Fruit fly (Drosophila melanogaster) whole organism: ENCODE results near the gene Paics.

Source experiments
- CG8478 ChIP-seq: fragments of >200 bp; optimal IDR thresholded peaks from 2 replicates; lab custom pipeline; 2018; ENCODE audit warnings: inconsistent platforms
- Dll ChIP-seq: fragments of >200 bp; optimal IDR thresholded peaks from 2 replicates; lab custom pipeline; 2017
- EcR ChIP-seq, 2 experiments: fragments of >200 bp; optimal IDR thresholded peaks; 2 replicates each; lab custom pipeline; 2017; ENCODE audit warnings: missing biosample characterization in 2 of 2, missing genetic modification characterization in 2 of 2, missing genetic modification reagents in 2 of 2
- pan ChIP-seq: fragments of >200 bp; optimal IDR thresholded peaks from 2 replicates; lab custom pipeline; 2017
- psq ChIP-seq: fragments of >200 bp; optimal IDR thresholded peaks from 2 replicates; lab custom pipeline; 2017
- usp ChIP-seq: fragments of >200 bp; optimal IDR thresholded peaks from 2 replicates; lab custom pipeline; 2017; ENCODE audit warnings: missing biosample characterization, missing genetic modification characterization, mixed read lengths

Gene Paics

dm6 chrX:12747746-12748710, 12.4 kb downstream of the Paics start:
- no peak for TF ChIP-seq EcR (GFP tag; optimal IDR thresholded peaks at IDR 0.05; lab: Kevin White, UChicago)
- TF ChIP-seq pan, result no peak
- TF ChIP-seq CG8478, result no peak
- no peak for TF ChIP-seq Dll (lab: Kevin White, UChicago)
- TF ChIP-seq usp (GFP tag; lab: Kevin White, UChicago), result no peak
- TF ChIP-seq psq (lab: Kevin White, UChicago), result no peak

- TF ChIP-seq psq (lab: Kevin White, UChicago) (no peak), EcR (GFP tag; optimal IDR thresholded peaks at IDR 0.05; lab: Kevin White, UChicago) (no peak), CG8478 (no peak), usp (GFP tag; lab: Kevin White, UChicago) (no peak), pan (no peak), Dll (lab: Kevin White, UChicago) (no peak)
Measured at dm6 chrX:12745117-12745516, 15.3 kb downstream of the Paics start.

dm6 chrX:12744026-12744688, 16.3 kb downstream of the Paics start, which contains the start of gene CG4004:
Gene CG4004 (plus strand): TSS chrX:12744212.
- TF ChIP-seq EcR (GFP tag; optimal IDR thresholded peaks at IDR 0.05; lab: Kevin White, UChicago) (no peak), Dll (lab: Kevin White, UChicago) (no peak), pan (no peak), CG8478 (no peak), usp (GFP tag; lab: Kevin White, UChicago) (no peak), psq (lab: Kevin White, UChicago) (no peak)

dm6 chrX:12743296-12743695, 17.1 kb downstream of the Paics start:
- TF ChIP-seq CG8478, result no peak

- TF ChIP-seq pan, result no peak
- TF ChIP-seq EcR (GFP tag; optimal IDR thresholded peaks at IDR 0.05; lab: Kevin White, UChicago), result no peak
- TF ChIP-seq psq (lab: Kevin White, UChicago), result no peak
- no peak for TF ChIP-seq CG8478
- TF ChIP-seq Dll (lab: Kevin White, UChicago), result no peak
- no peak for TF ChIP-seq usp (GFP tag; lab: Kevin White, UChicago)
Measured at dm6 chrX:12742651-12743020, 17.8 kb downstream of the Paics start.

dm6 chrX:12741914-12742650, 18.3 kb downstream of the Paics start, which contains the start of gene Smr:
Gene Smr (minus strand): TSS chrX:12742618.
- no peak for TF ChIP-seq usp (GFP tag; lab: Kevin White, UChicago)
- no peak for TF ChIP-seq CG8478
- TF ChIP-seq pan, result no peak
- no peak for TF ChIP-seq Dll (lab: Kevin White, UChicago)
- TF ChIP-seq psq (lab: Kevin White, UChicago), result no peak
- TF ChIP-seq EcR (GFP tag; optimal IDR thresholded peaks at IDR 0.05; lab: Kevin White, UChicago), result no peak

- TF ChIP-seq usp (GFP tag; lab: Kevin White, UChicago) (no peak), psq (lab: Kevin White, UChicago) (no peak), Dll (lab: Kevin White, UChicago) (no peak), pan (no peak), CG8478 (no peak), EcR (GFP tag; optimal IDR thresholded peaks at IDR 0.05; lab: Kevin White, UChicago) (no peak)
Measured at dm6 chrX:12740441-12740840, 20.0 kb downstream of the Paics start.

dm6 chrX:12739789-12740188, 20.6 kb downstream of the Paics start:
- TF ChIP-seq Dll (lab: Kevin White, UChicago) (no peak), pan (no peak), EcR (GFP tag; optimal IDR thresholded peaks at IDR 0.05; lab: Kevin White, UChicago) (no peak)

dm6 chrX:12739047-12739446, 21.4 kb downstream of the Paics start:
- no peak for TF ChIP-seq usp (GFP tag; lab: Kevin White, UChicago)
- TF ChIP-seq CG8478, result no peak
- no peak for TF ChIP-seq pan
- TF ChIP-seq Dll (lab: Kevin White, UChicago), result no peak
- TF ChIP-seq psq (lab: Kevin White, UChicago), result no peak
- peak in 1 of 2 experiments; percentile 8 for TF ChIP-seq EcR (GFP tag; optimal IDR thresholded peaks at IDR 0.05; lab: Kevin White, UChicago)

- TF ChIP-seq CG8478, result no peak
Measured at dm6 chrX:12737735-12738390, 22.6 kb downstream of the Paics start.

- TF ChIP-seq CG8478 (peak; percentile 8), pan (no peak), usp (GFP tag; lab: Kevin White, UChicago) (no peak), Dll (lab: Kevin White, UChicago) (no peak)
Measured at dm6 chrX:12737057-12737734, 23.2 kb downstream of the Paics start.
